Fruit fly (Drosophila melanogaster) whole organism, embryonic: ENCODE results near the gene Syx1A.

Experiments
- Ada2b ChIP-seq: fragments of 200-800 bp; sonication (Bioruptor generic); IDR thresholded peaks from 2 replicates; pipeline ENCODE4 v1.3.6; 2022; ENCODE audit warnings: missing biosample characterization, missing genetic modification characterization
- Antp ChIP-seq: fragments of 200-800 bp; sonication (Bioruptor generic); optimal IDR thresholded peaks from 3 replicates; lab custom pipeline; 2016; ENCODE audit warnings: missing biosample characterization, missing genetic modification characterization
- Asciz ChIP-seq: fragments of 200-800 bp; sonication (Bioruptor generic); optimal IDR thresholded peaks from 2 replicates; lab custom pipeline; 2017; ENCODE audit warnings: missing biosample characterization, mild to moderate bottlenecking, missing genetic modification characterization, missing genetic modification reagents
- CG10543 ChIP-seq: fragments of 200-800 bp; sonication (Bioruptor generic); optimal IDR thresholded peaks from 3 replicates; lab custom pipeline; 2017; ENCODE audit warnings: missing biosample characterization, mild to moderate bottlenecking, missing genetic modification characterization, moderate library complexity
- CG10654 ChIP-seq: fragments of 200-800 bp; sonication (Bioruptor generic); optimal IDR thresholded peaks from 2 replicates; lab custom pipeline; 2016; ENCODE audit warnings: missing biosample characterization, missing genetic modification characterization
- CG12155 ChIP-seq: fragments of 200-800 bp; sonication (Bioruptor generic); optimal IDR thresholded peaks from 3 replicates; lab custom pipeline; 2016; ENCODE audit warnings: missing biosample characterization, missing genetic modification characterization
- CG13123 ChIP-seq: fragments of 200-800 bp; sonication (Bioruptor generic); optimal IDR thresholded peaks from 2 replicates; lab custom pipeline; 2016; ENCODE audit warnings: missing biosample characterization, missing genetic modification characterization
- CG13424 ChIP-seq: fragments of 200-800 bp; sonication (Bioruptor generic); optimal IDR thresholded peaks from 2 replicates; lab custom pipeline; 2019; ENCODE audit warnings: missing biosample characterization, mild to moderate bottlenecking, missing genetic modification characterization, moderate library complexity
- CG13775 ChIP-seq: fragments of 200-800 bp; sonication (Bioruptor generic); optimal IDR thresholded peaks from 3 replicates; lab custom pipeline; 2017; ENCODE audit warnings: missing biosample characterization, mild to moderate bottlenecking, missing genetic modification characterization
- CG15514 ChIP-seq: fragments of 200-800 bp; sonication (Bioruptor generic); optimal IDR thresholded peaks from 3 replicates; lab custom pipeline; 2017; ENCODE audit warnings: missing biosample characterization, missing genetic modification characterization, mild to moderate bottlenecking, moderate library complexity, missing genetic modification reagents
- CG17361 ChIP-seq: fragments of 200-800 bp; sonication (Bioruptor generic); IDR thresholded peaks from 3 replicates; pipeline ENCODE4 v1.3.6; 2022; ENCODE audit warnings: missing biosample characterization, missing genetic modification characterization
- CG2712 ChIP-seq: fragments of 200-800 bp; optimal IDR thresholded peaks from 3 replicates; lab custom pipeline; 2019; ENCODE audit warnings: missing biosample characterization, mild to moderate bottlenecking, missing genetic modification characterization, moderate library complexity
- CG30403 ChIP-seq: fragments of 200-800 bp; sonication (Bioruptor generic); optimal IDR thresholded peaks from 3 replicates; lab custom pipeline; 2016; ENCODE audit warnings: missing biosample characterization, missing genetic modification characterization
- CG3407 ChIP-seq: fragments of 200-800 bp; sonication (Bioruptor generic); optimal IDR thresholded peaks from 2 replicates; lab custom pipeline; 2018; ENCODE audit warnings: missing biosample characterization, mild to moderate bottlenecking, missing genetic modification characterization
- CG34376 ChIP-seq: fragments of 200-800 bp; sonication (Bioruptor generic); optimal IDR thresholded peaks from 2 replicates; lab custom pipeline; 2018; ENCODE audit warnings: missing biosample characterization, mild to moderate bottlenecking, missing genetic modification characterization
- CG3995 ChIP-seq: fragments of 200-800 bp; sonication (Bioruptor generic); optimal IDR thresholded peaks from 3 replicates; lab custom pipeline; 2016; ENCODE audit warnings: missing biosample characterization, missing genetic modification characterization
- CG4617 ChIP-seq: fragments of 200-800 bp; sonication (Bioruptor generic); optimal IDR thresholded peaks from 3 replicates; lab custom pipeline; 2016; ENCODE audit warnings: missing biosample characterization, missing genetic modification characterization, borderline replicate concordance
- CG4820 ChIP-seq: fragments of 200-800 bp; sonication (Bioruptor generic); optimal IDR thresholded peaks from 3 replicates; lab custom pipeline; 2016; ENCODE audit warnings: missing biosample characterization, missing genetic modification characterization
- CG5180 ChIP-seq: fragments of 200-800 bp; sonication (Bioruptor generic); optimal IDR thresholded peaks from 3 replicates; lab custom pipeline; 2017; ENCODE audit warnings: missing biosample characterization, missing genetic modification characterization, mild to moderate bottlenecking, moderate library complexity, missing genetic modification reagents
- CG5245 ChIP-seq: fragments of 200-800 bp; sonication (Bioruptor generic); optimal IDR thresholded peaks from 3 replicates; lab custom pipeline; 2016; ENCODE audit warnings: missing biosample characterization, missing genetic modification characterization
- CG6689 ChIP-seq: fragments of 200-800 bp; sonication (Bioruptor generic); IDR thresholded peaks from 2 replicates; pipeline ENCODE4 v1.3.6; 2022; ENCODE audit warnings: missing biosample characterization, missing genetic modification characterization
- CG6765 ChIP-seq: fragments of 200-800 bp; sonication (Bioruptor generic); optimal IDR thresholded peaks from 3 replicates; lab custom pipeline; 2017; ENCODE audit warnings: missing biosample characterization, mild to moderate bottlenecking, missing genetic modification characterization
- CG7839 ChIP-seq: fragments of 200-800 bp; sonication (Bioruptor generic); optimal IDR thresholded peaks from 3 replicates; lab custom pipeline; 2018; ENCODE audit warnings: missing biosample characterization, mild to moderate bottlenecking, missing genetic modification characterization, moderate library complexity
- CG9437 ChIP-seq: fragments of 200-800 bp; sonication (Bioruptor generic); optimal IDR thresholded peaks from 2 replicates; lab custom pipeline; 2018; ENCODE audit warnings: missing biosample characterization, mild to moderate bottlenecking, missing genetic modification characterization
- Eip74EF ChIP-seq, 2 experiments: fragments of 200-800 bp in 1 of 2; fragments of >200 bp in 1 of 2; sonication (Bioruptor generic) in 1 of 2; optimal IDR thresholded peaks; 2 replicates each; lab custom pipeline; 2017 to 2019; ENCODE audit warnings: missing biosample characterization in 2 of 2, missing genetic modification characterization in 2 of 2, mild to moderate bottlenecking in 1 of 2, moderate library complexity in 1 of 2
- Ets97D ChIP-seq: fragments of 200-800 bp; sonication (Bioruptor generic); optimal IDR thresholded peaks from 3 replicates; lab custom pipeline; 2016; ENCODE audit warnings: missing biosample characterization, missing genetic modification characterization
- Hey ChIP-seq: fragments of 200-800 bp; sonication (Bioruptor generic); optimal IDR thresholded peaks from 3 replicates; lab custom pipeline; 2018; ENCODE audit warnings: missing biosample characterization, mild to moderate bottlenecking, missing genetic modification characterization
- Hmx ChIP-seq: fragments of 200-800 bp; sonication (Bioruptor generic); optimal IDR thresholded peaks from 2 replicates; lab custom pipeline; 2016; ENCODE audit warnings: missing biosample characterization, missing genetic modification characterization
- Hr3 ChIP-seq: fragments of 200-800 bp; sonication (Bioruptor generic); optimal IDR thresholded peaks from 3 replicates; lab custom pipeline; 2016; ENCODE audit warnings: missing biosample characterization, missing genetic modification characterization
- Jarid2 ChIP-seq: fragments of 200-800 bp; sonication (Bioruptor generic); optimal IDR thresholded peaks from 3 replicates; lab custom pipeline; 2017; ENCODE audit warnings: mild to moderate bottlenecking, missing biosample characterization, missing genetic modification reagents, missing genetic modification characterization
- Mes4 ChIP-seq: fragments of 200-800 bp; sonication (Bioruptor generic); optimal IDR thresholded peaks from 2 replicates; lab custom pipeline; 2016; ENCODE audit warnings: missing biosample characterization, missing genetic modification characterization
- Stat92E ChIP-seq, 3 experiments: fragments of >200 bp in 2 of 3; fragments of 200-800 bp in 1 of 3; sonication (Bioruptor generic) in 1 of 3; optimal IDR thresholded peaks; 2 replicates each; lab custom pipeline; 2017 to 2019; ENCODE audit warnings: missing biosample characterization in 3 of 3, missing genetic modification characterization in 3 of 3, mild to moderate bottlenecking in 1 of 3, moderate library complexity in 1 of 3
- Xrp1 ChIP-seq: fragments of 200-800 bp; sonication (Bioruptor generic); IDR thresholded peaks from 2 replicates; pipeline ENCODE4 v1.3.6; 2022; ENCODE audit warnings: missing biosample characterization, missing genetic modification characterization
- ac ChIP-seq: fragments of 200-800 bp; sonication (Bioruptor generic); optimal IDR thresholded peaks from 3 replicates; lab custom pipeline; 2017; ENCODE audit warnings: missing biosample characterization, mild to moderate bottlenecking, missing genetic modification characterization
- amos ChIP-seq: fragments of 200-800 bp; sonication (Bioruptor generic); IDR thresholded peaks from 2 replicates; pipeline ENCODE4 v1.3.6; 2022; ENCODE audit warnings: missing biosample characterization, missing genetic modification characterization; ENCODE audit not compliant: partially characterized antibody
- aop ChIP-seq: fragments of 200-800 bp; sonication (Bioruptor generic); IDR thresholded peaks from 2 replicates; pipeline ENCODE4 v1.3.6; 2022; ENCODE audit warnings: missing biosample characterization, missing genetic modification characterization
- corto ChIP-seq: fragments of 200-800 bp; sonication (Bioruptor generic); optimal IDR thresholded peaks from 2 replicates; lab custom pipeline; 2016; ENCODE audit warnings: missing biosample characterization, mild to moderate bottlenecking, missing genetic modification characterization, moderate library complexity
- ems ChIP-seq: fragments of 200-800 bp; sonication (Bioruptor generic); optimal IDR thresholded peaks from 3 replicates; lab custom pipeline; 2016; ENCODE audit warnings: missing biosample characterization, missing genetic modification characterization
- eyg ChIP-seq: fragments of 200-800 bp; sonication (Bioruptor generic); optimal IDR thresholded peaks from 3 replicates; lab custom pipeline; 2016; ENCODE audit warnings: missing biosample characterization, missing genetic modification characterization
- fru ChIP-seq: fragments of >200 bp; optimal IDR thresholded peaks from 2 replicates; lab custom pipeline; 2017
- gcm2 ChIP-seq: fragments of 200-800 bp; sonication (Bioruptor generic); optimal IDR thresholded peaks from 2 replicates; lab custom pipeline; 2016; ENCODE audit warnings: missing biosample characterization, missing genetic modification characterization
- gro ChIP-seq: fragments of 200-800 bp; sonication (Bioruptor generic); optimal IDR thresholded peaks from 2 replicates; lab custom pipeline; 2016; ENCODE audit warnings: missing biosample characterization, missing genetic modification characterization
- ind ChIP-seq: fragments of 200-800 bp; sonication (Bioruptor generic); optimal IDR thresholded peaks from 3 replicates; lab custom pipeline; 2016; ENCODE audit warnings: missing biosample characterization, missing genetic modification characterization
- org-1 ChIP-seq: fragments of 200-800 bp; sonication (Bioruptor generic); optimal IDR thresholded peaks from 2 replicates; lab custom pipeline; 2017; ENCODE audit warnings: missing biosample characterization, missing genetic modification characterization
- p53 ChIP-seq: fragments of 200-800 bp; sonication (Bioruptor generic); optimal IDR thresholded peaks from 2 replicates; lab custom pipeline; 2016; ENCODE audit warnings: missing biosample characterization, missing genetic modification characterization
- pb ChIP-seq: fragments of 200-800 bp; sonication (Bioruptor generic); optimal IDR thresholded peaks from 3 replicates; lab custom pipeline; 2016; ENCODE audit warnings: missing biosample characterization, missing genetic modification characterization
- pfk ChIP-seq: fragments of 200-800 bp; sonication (Bioruptor generic); optimal IDR thresholded peaks from 2 replicates; lab custom pipeline; 2018; ENCODE audit warnings: missing biosample characterization, mild to moderate bottlenecking, missing genetic modification characterization, moderate library complexity
- sim ChIP-seq: fragments of 200-800 bp; sonication (Bioruptor generic); IDR thresholded peaks from 2 replicates; pipeline ENCODE4 v1.3.6; 2022; ENCODE audit warnings: missing biosample characterization, missing genetic modification characterization
- sr ChIP-seq: fragments of 200-800 bp; sonication (Bioruptor generic); IDR thresholded peaks from 3 replicates; pipeline ENCODE4 v1.3.6; 2022; ENCODE audit warnings: missing biosample characterization, missing genetic modification characterization
- tx ChIP-seq: fragments of 200-800 bp; sonication (Bioruptor generic); optimal IDR thresholded peaks from 2 replicates; lab custom pipeline; 2016; ENCODE audit warnings: missing biosample characterization, missing genetic modification characterization
- unpg ChIP-seq: fragments of 200-800 bp; sonication (Bioruptor generic); optimal IDR thresholded peaks from 3 replicates; lab custom pipeline; 2018; ENCODE audit warnings: missing biosample characterization, mild to moderate bottlenecking, missing genetic modification characterization, moderate library complexity

Syx1A gene

dm6 chr3R:24106059-24106631 is 582 bp upstream of the Syx1A start:
- TF ChIP-seq CG5245 (GFP tag; lab: Kevin White, UChicago) (peak; percentile 50), CG9437 (GFP tag; lab: Kevin White, UChicago) (peak; percentile 96), Xrp1 (GFP tag; lab: Robert Waterston, UW) (no peak), aop (GFP tag; lab: Robert Waterston, UW) (no peak), eyg (GFP tag; lab: Kevin White, UChicago) (no peak), pfk (GFP tag; lab: Kevin White, UChicago) (no peak), Hr3 (peak; percentile 21), ac (GFP tag; lab: Kevin White, UChicago) (no peak), CG30403 (GFP tag; lab: Kevin White, UChicago) (peak; percentile 62), CG5180 (GFP tag; lab: Kevin White, UChicago) (peak; percentile 16), CG34376 (GFP tag; lab: Kevin White, UChicago) (no peak), p53 (GFP tag; lab: Kevin White, UChicago) (peak; percentile 2), CG6765 (GFP tag; lab: Kevin White, UChicago) (no peak), CG10654 (GFP tag; lab: Kevin White, UChicago) (peak; percentile 11), CG17361 (GFP tag; lab: Robert Waterston, UW) (no peak), gcm2 (GFP tag; lab: Kevin White, UChicago) (no peak), pb (GFP tag; lab: Kevin White, UChicago) (no peak), CG15514 (GFP tag; lab: Kevin White, UChicago) (peak; percentile 57), CG3407 (no peak), Ets97D (GFP tag; lab: Kevin White, UChicago) (peak; percentile 22), sr (GFP tag; lab: Robert Waterston, UW) (no peak), CG12155 (peak; percentile 18), CG7839 (tag; lab: Kevin White, UChicago) (peak; percentile 35), CG2712 (tag; lab: Kevin White, UChicago) (peak; percentile 48), CG13775 (peak; percentile 28), CG13123 (GFP tag; lab: Kevin White, UChicago) (peak; percentile 8), ems (peak; percentile 65), Jarid2 (GFP tag; lab: Kevin White, UChicago) (no peak), Eip74EF (GFP tag; optimal IDR thresholded peaks at IDR 0.05; lab: Kevin White, UChicago) (no peak), CG10543 (peak; percentile 4), Antp (GFP tag; lab: Kevin White, UChicago) (no peak), tx (GFP tag; lab: Kevin White, UChicago) (peak; percentile 11), Ada2b (GFP tag; lab: Robert Waterston, UW) (no peak), CG3995 (GFP tag; lab: Kevin White, UChicago) (peak; percentile 56), org-1 (GFP tag; lab: Kevin White, UChicago) (peak; percentile 13), unpg (peak; percentile 57), corto (GFP tag; lab: Kevin White, UChicago) (peak; percentile 82), amos (no peak), ind (GFP tag; lab: Kevin White, UChicago) (peak; percentile 42), CG4820 (GFP tag; lab: Kevin White, UChicago) (peak; percentile 53), Hmx (GFP tag; lab: Kevin White, UChicago) (no peak), CG13424 (tag; lab: Kevin White, UChicago) (peak; percentile 50), Mes4 (GFP tag; lab: Kevin White, UChicago) (peak; percentile 18), sim (GFP tag; lab: Robert Waterston, UW) (no peak), Hey (tag; lab: Kevin White, UChicago) (no peak), CG4617 (GFP tag; lab: Kevin White, UChicago) (peak; percentile 11), Stat92E (GFP tag; optimal IDR thresholded peaks at IDR 0.05; lab: Kevin White, UChicago) (no peak), gro (GFP tag; lab: Kevin White, UChicago) (peak; percentile 69), Asciz (GFP tag; lab: Kevin White, UChicago) (peak; percentile 22), CG6689 (no peak), fru (lab: Kevin White, UChicago) (no peak)
